Worm (Caenorhabditis elegans) whole organism, mixed stage, embryonic: ENCODE data around the gene nbs-1.
A peak's percentile ranks its signal among the peaks of the same experiment; 100 is the strongest.

ENCODE experiments used
- M03D4.4 ChIP-seq: sonication (generic microtip); optimal IDR thresholded peaks from 2 replicates; lab custom pipeline; 2017; ENCODE audit warnings: mild to moderate bottlenecking, missing genetic modification characterization, missing compliant biosample characterization
- bed-3 ChIP-seq: fragments of 200-800 bp; sonication (Bioruptor generic); optimal IDR thresholded peaks from 3 replicates; lab custom pipeline; 2018; ENCODE audit warnings: mild to moderate bottlenecking, missing genetic modification characterization, moderate library complexity, missing compliant biosample characterization
- ceh-39 ChIP-seq: fragments of 150-350 bp; optimal IDR thresholded peaks from 2 replicates; lab custom pipeline; 2014; ENCODE audit warnings: missing biosample characterization, missing genetic modification characterization
- ceh-83 ChIP-seq: fragments of 200-800 bp; sonication (Bioruptor generic); optimal IDR thresholded peaks from 2 replicates; lab custom pipeline; 2018; ENCODE audit warnings: mild to moderate bottlenecking, missing genetic modification characterization, missing compliant biosample characterization
- ces-1 ChIP-seq: fragments of 150-350 bp; optimal IDR thresholded peaks from 2 replicates; lab custom pipeline; 2014; ENCODE audit warnings: missing biosample characterization, missing genetic modification reagents, missing genetic modification characterization
- cnd-1 ChIP-seq: fragments of 200-800 bp; sonication (Bioruptor generic); optimal IDR thresholded peaks from 2 replicates; lab custom pipeline; 2018; ENCODE audit warnings: mild to moderate bottlenecking, missing genetic modification characterization, missing compliant biosample characterization
- elt-3 ChIP-seq: fragments of 150-350 bp; optimal IDR thresholded peaks from 2 replicates; lab custom pipeline; 2014; ENCODE audit warnings: missing biosample characterization, missing genetic modification characterization
- flh-1 ChIP-seq: fragments of 200-800 bp; sonication (Bioruptor generic); optimal IDR thresholded peaks from 2 replicates; lab custom pipeline; 2018; ENCODE audit warnings: mild to moderate bottlenecking, missing genetic modification characterization, moderate library complexity, missing compliant biosample characterization
- hlh-1 ChIP-seq: fragments of 150-350 bp; optimal IDR thresholded peaks from 2 replicates; lab custom pipeline; 2014; ENCODE audit warnings: missing biosample characterization, missing genetic modification reagents, missing genetic modification characterization
- lin-13 ChIP-seq: fragments of 150-350 bp; optimal IDR thresholded peaks from 2 replicates; lab custom pipeline; 2014; ENCODE audit warnings: missing biosample characterization, missing genetic modification characterization
- lsy-2 ChIP-seq: fragments of 150-350 bp; optimal IDR thresholded peaks from 2 replicates; lab custom pipeline; 2014; ENCODE audit warnings: missing biosample characterization, missing genetic modification characterization
- mab-5 ChIP-seq: fragments of 150-350 bp; optimal IDR thresholded peaks from 2 replicates; lab custom pipeline; 2014; ENCODE audit warnings: missing biosample characterization, missing genetic modification characterization
- mep-1 ChIP-seq: fragments of 150-350 bp; optimal IDR thresholded peaks from 2 replicates; lab custom pipeline; 2017; ENCODE audit warnings: missing biosample characterization, missing genetic modification reagents, missing genetic modification characterization, inconsistent platforms
- mls-2 ChIP-seq: sonication (generic microtip); optimal IDR thresholded peaks from 2 replicates; lab custom pipeline; 2016; ENCODE audit warnings: mild to moderate bottlenecking, missing genetic modification characterization, moderate library complexity, missing compliant biosample characterization
- nhr-2 ChIP-seq: fragments of 150-350 bp; optimal IDR thresholded peaks from 2 replicates; lab custom pipeline; 2014; ENCODE audit warnings: missing biosample characterization, missing genetic modification characterization
- nhr-237 ChIP-seq: fragments of 150-350 bp; optimal IDR thresholded peaks from 2 replicates; lab custom pipeline; 2014; ENCODE audit warnings: missing biosample characterization, missing genetic modification characterization
- sem-2 ChIP-seq: fragments of 200-800 bp; sonication (Bioruptor generic); optimal IDR thresholded peaks from 2 replicates; lab custom pipeline; 2018; ENCODE audit warnings: mild to moderate bottlenecking, missing genetic modification characterization, missing compliant biosample characterization
- snpc-4 ChIP-seq: fragments of 150-350 bp; optimal IDR thresholded peaks from 2 replicates; lab custom pipeline; 2014; ENCODE audit warnings: missing biosample characterization, missing genetic modification characterization
- sptf-1 ChIP-seq: sonication (generic microtip); optimal IDR thresholded peaks from 2 replicates; lab custom pipeline; 2017; ENCODE audit warnings: mild to moderate bottlenecking, missing genetic modification characterization, moderate library complexity, missing compliant biosample characterization
- tbx-8 ChIP-seq: fragments of 200-800 bp; sonication (Bioruptor generic); optimal IDR thresholded peaks from 2 replicates; lab custom pipeline; 2018; ENCODE audit warnings: mild to moderate bottlenecking, missing genetic modification characterization, moderate library complexity, missing compliant biosample characterization
- unc-39 ChIP-seq: fragments of 150-350 bp; optimal IDR thresholded peaks from 2 replicates; lab custom pipeline; 2014; ENCODE audit warnings: missing biosample characterization, missing genetic modification characterization
- unc-62 ChIP-seq: fragments of 150-350 bp; optimal IDR thresholded peaks from 2 replicates; lab custom pipeline; 2014; ENCODE audit warnings: missing biosample characterization, missing genetic modification reagents, missing genetic modification characterization
- ztf-11 ChIP-seq: fragments of 150-350 bp; optimal IDR thresholded peaks from 2 replicates; lab custom pipeline; 2014; ENCODE audit warnings: missing biosample characterization, missing genetic modification characterization

The nbs-1 gene

DNA sequence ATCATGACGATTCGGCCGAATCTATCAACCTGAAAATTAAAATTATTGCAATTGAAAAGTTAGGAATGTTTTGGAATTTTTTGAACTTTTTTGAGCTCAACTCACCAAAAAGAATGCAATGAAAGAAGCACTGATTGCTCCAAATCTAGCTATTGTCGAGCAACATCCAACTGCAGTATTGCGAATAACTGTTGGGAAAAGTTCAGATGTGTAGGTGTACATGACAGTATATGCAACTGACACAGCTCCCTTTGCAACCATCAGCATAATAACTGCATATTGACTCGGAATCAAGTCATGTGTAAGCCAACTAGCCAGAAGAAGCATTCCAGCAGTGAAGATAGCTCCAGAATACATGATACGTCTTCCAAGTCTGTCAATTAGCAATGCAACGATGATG is 43.8 kb downstream of the nbs-1 start:
- no peak for TF ChIP-seq unc-62
- no peak for TF ChIP-seq bed-3 (GFP tag; lab: Kevin White, UChicago)
- TF ChIP-seq ceh-39 (tag; lab: Kevin White, UChicago) = no peak
- TF ChIP-seq, all 35 proteins: peak for 0

DNA sequence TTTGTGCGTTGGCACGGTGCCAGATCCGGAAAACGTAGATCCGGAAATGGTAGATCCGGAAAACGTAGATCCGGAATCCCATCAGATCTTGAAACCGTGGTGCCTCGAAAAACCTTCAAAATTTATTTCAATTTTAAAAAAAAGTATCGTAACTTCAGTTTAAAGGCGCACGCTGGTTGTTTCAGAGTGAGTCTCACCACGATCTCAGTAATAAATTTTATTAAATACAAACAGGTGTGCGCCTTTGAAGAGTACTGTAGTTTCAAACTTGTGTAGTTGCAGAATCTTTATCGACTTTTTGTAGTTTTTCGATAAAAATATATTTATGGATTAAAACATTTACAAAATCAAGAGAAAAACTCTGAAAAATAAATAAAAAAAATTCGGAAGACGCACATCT is 45.6 kb downstream of the nbs-1 start:
- TF ChIP-seq mab-5 (no peak), nhr-2 (tag; lab: Kevin White, UChicago) (no peak), tbx-8 (GFP tag; lab: Kevin White, UChicago) (no peak)

DNA sequence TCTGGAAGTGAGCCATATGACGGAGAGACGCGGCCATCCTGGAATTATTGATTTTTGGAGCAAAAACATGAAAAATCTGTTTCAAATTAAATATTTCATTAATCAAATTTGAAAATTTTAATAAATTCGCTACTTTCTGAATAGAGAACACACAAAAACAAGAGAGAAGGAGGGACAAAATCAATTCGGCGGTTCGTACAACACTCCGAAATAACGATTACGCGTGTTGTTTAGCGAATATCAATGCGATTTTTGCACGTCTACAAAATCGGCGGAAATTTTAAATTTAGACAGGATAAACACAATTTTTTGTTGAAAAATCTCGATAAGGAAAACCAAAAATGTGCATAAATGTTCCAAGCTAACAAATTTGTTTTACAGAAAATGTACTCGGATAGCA is 46.4 kb downstream of the nbs-1 start, which contains the start of the genes sdhd-1 and ilkp-1:
Gene sdhd-1 (minus strand): TSS at position 38 of the 400 bp plus-strand sequence.
Gene ilkp-1 (plus strand): TSS at position 380 of the 400 bp plus-strand sequence.
- TF ChIP-seq lsy-2 = peak; percentile 49
- no peak for TF ChIP-seq bed-3 (GFP tag; lab: Kevin White, UChicago)
- TF ChIP-seq ces-1 = peak; percentile 71
- TF ChIP-seq, all 35 proteins: peak for 2

DNA sequence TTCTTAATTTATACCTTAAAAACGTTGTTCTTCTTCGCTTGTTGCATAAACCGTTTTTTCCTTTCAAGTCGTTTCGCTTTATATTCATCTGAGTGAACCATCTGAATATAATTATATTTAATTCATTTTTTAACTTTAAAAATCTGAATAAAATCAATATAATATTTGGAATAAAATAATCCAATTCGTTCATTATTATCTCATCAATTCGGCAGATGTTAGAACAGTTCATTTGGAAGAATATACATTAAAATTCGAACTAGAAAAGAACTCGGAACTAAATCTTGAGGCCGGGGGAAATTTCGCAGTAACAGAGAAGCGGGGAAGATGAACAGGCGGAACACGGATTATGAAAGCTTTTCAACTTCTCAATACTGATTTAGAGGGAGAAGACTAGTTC is 47.3 kb downstream of the nbs-1 start, which contains the start of gene F33A8.4:
Gene F33A8.4 (minus strand): TSS at position 101 of the 400 bp plus-strand sequence.
- TF ChIP-seq elt-3 (tag; lab: Kevin White, UChicago) = no peak
- no peak for TF ChIP-seq ztf-11 (tag; lab: Kevin White, UChicago)
- TF ChIP-seq sptf-1 (tag; lab: Kevin White, UChicago) = no peak
- no peak for TF ChIP-seq cnd-1 (tag; lab: Kevin White, UChicago)
- TF ChIP-seq hlh-1 = no peak
- TF ChIP-seq sem-2 (GFP tag; lab: Kevin White, UChicago) = no peak
- no peak for TF ChIP-seq bed-3 (GFP tag; lab: Kevin White, UChicago)
- TF ChIP-seq M03D4.4 = no peak
- TF ChIP-seq ceh-39 (tag; lab: Kevin White, UChicago) = no peak
- TF ChIP-seq flh-1 (GFP tag; lab: Kevin White, UChicago) = no peak
- TF ChIP-seq unc-39 = no peak
- no peak for TF ChIP-seq snpc-4
- no peak for TF ChIP-seq ceh-83
- no peak for TF ChIP-seq lin-13 (tag; lab: Kevin White, UChicago)
- no peak for TF ChIP-seq unc-62
- no peak for TF ChIP-seq mls-2 (tag; lab: Kevin White, UChicago)
- no peak for TF ChIP-seq tbx-8 (GFP tag; lab: Kevin White, UChicago)
- TF ChIP-seq nhr-237 (tag; lab: Kevin White, UChicago) = no peak
- no peak for TF ChIP-seq mep-1

DNA sequence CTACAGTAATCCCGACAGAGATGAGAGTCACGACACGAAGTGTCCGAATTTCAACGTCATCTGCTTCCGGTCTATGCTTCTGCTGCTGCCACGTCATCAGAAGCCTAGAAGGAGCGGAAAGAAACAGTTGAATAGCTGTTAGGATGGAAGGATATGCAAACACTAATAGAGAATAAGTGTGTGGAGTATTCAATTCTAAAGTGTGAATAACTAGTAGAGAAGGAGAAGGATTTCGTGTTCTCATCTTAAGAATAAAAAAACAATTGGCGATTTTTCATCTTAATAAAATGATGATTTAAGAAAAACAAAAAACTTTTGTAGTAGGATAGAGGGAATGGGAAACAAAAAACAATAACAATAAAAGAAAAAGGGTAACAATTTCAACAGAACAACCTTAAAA is 50.4 kb downstream of the nbs-1 start, which contains the start of gene col-83:
Gene col-83 (minus strand): TSS at position 101 of the 400 bp plus-strand sequence.
- no peak for TF ChIP-seq sem-2 (GFP tag; lab: Kevin White, UChicago)
